Worm (Caenorhabditis elegans): ENCODE results near the gene cec-7.

Gene cec-7

DNA sequence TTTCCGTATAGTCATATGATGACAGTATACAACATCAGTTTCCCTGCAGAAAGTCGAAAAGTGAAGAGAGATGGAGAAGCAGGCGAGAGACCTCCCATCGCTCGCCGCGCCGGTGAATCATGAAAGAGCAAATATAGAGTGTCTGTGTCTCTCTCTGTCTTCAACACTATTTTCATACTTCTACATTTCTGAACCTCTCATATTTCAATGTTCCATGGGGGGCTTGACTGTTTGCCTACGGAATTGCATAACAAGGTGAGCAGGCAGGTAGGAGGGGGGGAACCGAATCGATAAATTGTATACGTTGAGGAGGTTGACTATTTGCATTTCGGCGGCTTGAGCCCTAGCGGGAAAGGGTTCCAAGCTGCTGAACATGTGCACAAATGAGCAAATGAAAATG lies 42.5 kb upstream of the cec-7 start (continued):
- TF ChIP-seq efl-1 (GFP tag; optimal IDR thresholded peaks at IDR 0.05) (no peak), madf-10 (tag; optimal IDR thresholded peaks at IDR 0.05) (no peak), nhr-179 (tag; optimal IDR thresholded peaks at IDR 0.05) (no peak), hmg-20 (GFP tag; IDR thresholded peaks at IDR 0.05) (no peak), T07F8.4 (tag; optimal IDR thresholded peaks at IDR 0.05) (no peak), ceh-27 (GFP tag; optimal IDR thresholded peaks at IDR 0.05) (no peak), B0336.3 (GFP tag; IDR thresholded peaks at IDR 0.05) (0 out of 2 replicates have a peak, but pooled peaks have one; percentile 39), rec-8 (tag; optimal IDR thresholded peaks at IDR 0.05) (no peak), hmg-1.2 (GFP tag; IDR thresholded peaks at IDR 0.05) (peak; percentile 81), let-607 (tag; optimal IDR thresholded peaks at IDR 0.05) (no peak), cebp-1 (GFP tag; IDR thresholded peaks at IDR 0.05) (no peak), cebp-1 (tag; optimal IDR thresholded peaks at IDR 0.05) (peak; percentile 48), F52B5.7 (tag; optimal IDR thresholded peaks at IDR 0.05) (no peak), ama-1 (optimal IDR thresholded peaks at IDR 0.05) (no peak), ama-1 (GFP tag; optimal IDR thresholded peaks at IDR 0.05) (no peak), hlh-26 (GFP tag; conservative IDR thresholded peaks at IDR 0.05) (no peak), Y56A3A.18 (GFP tag; IDR thresholded peaks at IDR 0.05) (0 out of 2 replicates have a peak, but pooled peaks have one; percentile 28), zim-3 (tag; optimal IDR thresholded peaks at IDR 0.05) (no peak), nfya-2 (GFP tag; IDR thresholded peaks at IDR 0.05) (no peak), him-1 (tag; optimal IDR thresholded peaks at IDR 0.05) (no peak), ztf-25 (GFP tag; IDR thresholded peaks at IDR 0.05) (0 out of 2 replicates have a peak, but pooled peaks have one; percentile 26), nhr-90 (tag; optimal IDR thresholded peaks at IDR 0.05) (no peak), bed-2 (GFP tag; IDR thresholded peaks at IDR 0.05) (no peak), mcd-1 (GFP tag; IDR thresholded peaks at IDR 0.05) (0 out of 2 replicates have a peak, but pooled peaks have one; percentile 21), Y95B8A.8 (GFP tag; IDR thresholded peaks at IDR 0.05) (no peak), dox-1 (GFP tag; IDR thresholded peaks at IDR 0.05) (peak; percentile 48; the same call in 1 of the 2 replicates), attf-5 (GFP tag; optimal IDR thresholded peaks at IDR 0.05) (peak; percentile 27), lin-40 (tag; optimal IDR thresholded peaks at IDR 0.05) (no peak)

DNA sequence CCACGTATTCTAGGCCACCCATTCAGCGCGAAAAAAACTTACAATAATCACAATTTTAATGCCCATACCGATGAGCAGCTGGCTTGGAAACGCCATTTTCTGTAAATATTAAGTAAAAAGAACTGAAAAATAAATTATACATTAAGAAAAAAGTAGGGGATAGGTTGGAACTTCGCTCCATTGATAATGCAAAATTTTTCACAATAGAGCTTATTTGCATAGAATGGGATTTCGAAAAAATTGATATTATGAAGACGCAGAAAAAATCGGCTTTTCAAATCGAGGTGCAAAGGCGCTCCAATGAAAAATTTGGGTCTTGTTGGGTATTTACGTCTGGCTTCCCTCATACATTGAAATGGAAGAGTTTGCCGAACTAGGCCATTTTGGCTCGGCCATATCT lies 41.2 kb upstream of the cec-7 start, which contains the start of gene Y37D8A.16:
Gene Y37D8A.16, minus strand, starts transcription at position 101 of the 400 bp plus-strand sequence.
- TF ChIP-seq ZK185.1 (tag; optimal IDR thresholded peaks at IDR 0.05; ENCODE audit: poor library complexity, severe bottlenecking) (no peak), egl-44 (GFP tag; IDR thresholded peaks at IDR 0.05) (no peak), egl-18 (GFP tag; IDR thresholded peaks at IDR 0.05) (no peak), ekl-4 (GFP tag; IDR thresholded peaks at IDR 0.05) (no peak), B0035.1 (tag; optimal IDR thresholded peaks at IDR 0.05) (no peak), lsl-1 (GFP tag; optimal IDR thresholded peaks at IDR 0.05) (no peak), ztf-26 (tag; optimal IDR thresholded peaks at IDR 0.05) (no peak), F55B11.4 (tag; optimal IDR thresholded peaks at IDR 0.05; ENCODE audit: borderline replicate concordance, insufficient read depth) (no peak), B0019.2 (GFP tag; conservative IDR thresholded peaks at IDR 0.05) (no peak), lsy-27 (tag; optimal IDR thresholded peaks at IDR 0.05; ENCODE audit: borderline replicate concordance, insufficient read depth) (no peak), C17E4.6 (GFP tag; IDR thresholded peaks at IDR 0.05) (no peak), nhr-80 (tag; optimal IDR thresholded peaks at IDR 0.05) (no peak), nhr-120 (GFP tag; IDR thresholded peaks at IDR 0.05) (no peak), let-526 (GFP tag; IDR thresholded peaks at IDR 0.05) (no peak), nhr-90 (tag; optimal IDR thresholded peaks at IDR 0.05) (no peak), attf-5 (GFP tag; optimal IDR thresholded peaks at IDR 0.05) (no peak), rec-8 (tag; optimal IDR thresholded peaks at IDR 0.05) (no peak), tbp1 (GFP tag; optimal IDR thresholded peaks at IDR 0.05) (no peak), egrh-3 (GFP tag; IDR thresholded peaks at IDR 0.05) (no peak)
